Worm (Caenorhabditis elegans): ENCODE data around the gene decr-1.3.

ce11 chrII:8135953-8136352, 37.4 kb downstream of the decr-1.3 start:
- TF ChIP-seq C34F6.9 (tag; optimal IDR thresholded peaks at IDR 0.05) (no peak), snpc-4 (tag; optimal IDR thresholded peaks at IDR 0.05) (no peak), unc-62 (GFP tag; optimal IDR thresholded peaks at IDR 0.05) (no peak), sma-3 (GFP tag; optimal IDR thresholded peaks at IDR 0.05) (no peak), ztf-11 (tag; optimal IDR thresholded peaks at IDR 0.05) (no peak), lin-13 (GFP tag; optimal IDR thresholded peaks at IDR 0.05) (no peak), nhr-11 (tag; optimal IDR thresholded peaks at IDR 0.05) (no peak), fos-1 (tag; optimal IDR thresholded peaks at IDR 0.05) (no peak), nhr-23 (tag; optimal IDR thresholded peaks at IDR 0.05) (no peak), ama-1 (optimal IDR thresholded peaks at IDR 0.05) (no peak), ceh-82 (tag; optimal IDR thresholded peaks at IDR 0.05) (no peak), unc-39 (tag; optimal IDR thresholded peaks at IDR 0.05) (no peak)
